Worm (Caenorhabditis elegans): ENCODE results near the gene sdz-20.

The sdz-20 gene

ce11 chrIII:13314636-13315035 lies 19.2 kb upstream of the sdz-20 start:
- no peak for TF ChIP-seq blmp-1 (tag; optimal IDR thresholded peaks at IDR 0.05; ENCODE audit: insufficient read depth)
- no peak for TF ChIP-seq lsy-2 (tag; optimal IDR thresholded peaks at IDR 0.05)
- no peak for TF ChIP-seq mab-5 (tag; optimal IDR thresholded peaks at IDR 0.05)
- TF ChIP-seq ztf-11 (tag; optimal IDR thresholded peaks at IDR 0.05): no peak
- TF ChIP-seq sem-4 (tag; optimal IDR thresholded peaks at IDR 0.05): no peak
- TF ChIP-seq fos-1 (tag; optimal IDR thresholded peaks at IDR 0.05): no peak
- TF ChIP-seq aly-2 (tag; optimal IDR thresholded peaks at IDR 0.05): no peak
- no peak for TF ChIP-seq peb-1 (tag; optimal IDR thresholded peaks at IDR 0.05)
- TF ChIP-seq unc-55 (GFP tag; optimal IDR thresholded peaks at IDR 0.05): no peak
- TF ChIP-seq nhr-21 (tag; optimal IDR thresholded peaks at IDR 0.05): no peak
- TF ChIP-seq unc-62 (GFP tag; optimal IDR thresholded peaks at IDR 0.05): no peak

ce11 chrIII:13315071-13315470 lies 18.8 kb upstream of the sdz-20 start, which contains the start of gene dph-7:
dph-7 (plus strand) TSS chrIII:13315123.
- TF ChIP-seq aly-2 (tag; optimal IDR thresholded peaks at IDR 0.05) (no peak), skn-1 (tag; optimal IDR thresholded peaks at IDR 0.05) (no peak), mbf-1 (tag; optimal IDR thresholded peaks at IDR 0.05) (no peak), gmeb-1 (tag; optimal IDR thresholded peaks at IDR 0.05) (no peak), F13H6.1 (tag; optimal IDR thresholded peaks at IDR 0.05) (no peak), ztf-4 (tag; optimal IDR thresholded peaks at IDR 0.05) (no peak), sma-3 (GFP tag; optimal IDR thresholded peaks at IDR 0.05) (no peak), unc-39 (tag; optimal IDR thresholded peaks at IDR 0.05) (no peak)

ce11 chrIII:13316935-13317334 lies 16.9 kb upstream of the sdz-20 start:
- TF ChIP-seq nhr-11 (tag; optimal IDR thresholded peaks at IDR 0.05): no peak
- no peak for TF ChIP-seq nhr-237 (tag; optimal IDR thresholded peaks at IDR 0.05)
- TF ChIP-seq unc-39 (tag; optimal IDR thresholded peaks at IDR 0.05): no peak

ce11 chrIII:13317383-13317911 lies 16.4 kb upstream of the sdz-20 start:
- TF ChIP-seq blmp-1 (tag; optimal IDR thresholded peaks at IDR 0.05; ENCODE audit: insufficient read depth) (no peak), nhr-11 (tag; optimal IDR thresholded peaks at IDR 0.05) (no peak), lin-13 (GFP tag; optimal IDR thresholded peaks at IDR 0.05) (no peak), ztf-11 (tag; optimal IDR thresholded peaks at IDR 0.05) (no peak), ztf-1 (GFP tag; conservative IDR thresholded peaks at IDR 0.05) (no peak), nhr-129 (tag; optimal IDR thresholded peaks at IDR 0.05) (no peak), sem-4 (tag; optimal IDR thresholded peaks at IDR 0.05) (no peak), mdl-1 (tag; optimal IDR thresholded peaks at IDR 0.05) (no peak), nhr-21 (tag; optimal IDR thresholded peaks at IDR 0.05) (no peak), Y55F3AM.14 (GFP tag; optimal IDR thresholded peaks at IDR 0.05) (no peak), sma-3 (GFP tag; optimal IDR thresholded peaks at IDR 0.05) (no peak), dmd-4 (tag; optimal IDR thresholded peaks at IDR 0.05) (no peak), gmeb-1 (tag; optimal IDR thresholded peaks at IDR 0.05) (no peak), nhr-25 (tag; optimal IDR thresholded peaks at IDR 0.05) (no peak)

- no peak for TF ChIP-seq peb-1 (tag; optimal IDR thresholded peaks at IDR 0.05)
- no peak for TF ChIP-seq sma-3 (GFP tag; optimal IDR thresholded peaks at IDR 0.05)
Measured at ce11 chrIII:13322578-13322977, 11.3 kb upstream of the sdz-20 start, which contains the start of gene F53A2.11. F53A2.11 (minus strand) TSS chrIII:13322678.

ce11 chrIII:13324739-13325138 lies 9.1 kb upstream of the sdz-20 start, which contains the start of gene F53A2.1:
F53A2.1 (minus strand) TSS chrIII:13324839.
- TF ChIP-seq nhr-12 (tag; optimal IDR thresholded peaks at IDR 0.05) (no peak), ztf-11 (tag; optimal IDR thresholded peaks at IDR 0.05) (no peak), crh-2 (tag; optimal IDR thresholded peaks at IDR 0.05) (no peak), nhr-21 (tag; optimal IDR thresholded peaks at IDR 0.05) (no peak), egl-27 (tag; optimal IDR thresholded peaks at IDR 0.05) (no peak), lin-13 (GFP tag; optimal IDR thresholded peaks at IDR 0.05) (no peak), alr-1 (tag; optimal IDR thresholded peaks at IDR 0.05) (no peak), aly-2 (tag; optimal IDR thresholded peaks at IDR 0.05) (no peak), Y55F3AM.14 (GFP tag; optimal IDR thresholded peaks at IDR 0.05) (no peak), nhr-77 (tag; optimal IDR thresholded peaks at IDR 0.05) (no peak), elt-1 (tag; optimal IDR thresholded peaks at IDR 0.05) (no peak), sma-9 (GFP tag; optimal IDR thresholded peaks at IDR 0.05) (no peak), sma-9 (tag; optimal IDR thresholded peaks at IDR 0.05) (no peak), ceh-82 (tag; optimal IDR thresholded peaks at IDR 0.05) (no peak), gmeb-1 (tag; optimal IDR thresholded peaks at IDR 0.05) (no peak), ama-1 (optimal IDR thresholded peaks at IDR 0.05) (no peak), mbf-1 (tag; optimal IDR thresholded peaks at IDR 0.05) (no peak), ztf-1 (GFP tag; conservative IDR thresholded peaks at IDR 0.05) (no peak), F13H6.1 (tag; optimal IDR thresholded peaks at IDR 0.05) (no peak), dmd-4 (tag; optimal IDR thresholded peaks at IDR 0.05) (no peak)

Data from whole organism, L2 larva.